Worm (Caenorhabditis elegans): ENCODE measurements around the gene syp-2.

- TF ChIP-seq spr-3 (GFP tag; optimal IDR thresholded peaks at IDR 0.05) (no peak), lin-39 (tag; optimal IDR thresholded peaks at IDR 0.05) (no peak), skn-1 (tag; optimal IDR thresholded peaks at IDR 0.05) (no peak), zip-2 (tag; optimal IDR thresholded peaks at IDR 0.05) (no peak), snpc-4 (tag; optimal IDR thresholded peaks at IDR 0.05) (no peak), egl-27 (tag; optimal IDR thresholded peaks at IDR 0.05) (no peak), ctbp-1 (GFP tag; IDR thresholded peaks at IDR 0.05) (no peak), tra-1 (GFP tag; IDR thresholded peaks at IDR 0.05) (no peak), duxl-1 (tag; optimal IDR thresholded peaks at IDR 0.05; ENCODE audit: poor library complexity) (no peak), unc-62 (GFP tag; optimal IDR thresholded peaks at IDR 0.05 in 1 of 2) (peak in 1 of 2 experiments; percentile 28), unc-62 (tag; optimal IDR thresholded peaks at IDR 0.05) (no peak), ztf-11 (tag; optimal IDR thresholded peaks at IDR 0.05) (no peak), hmg-1.1 (GFP tag; IDR thresholded peaks at IDR 0.05) (no peak)
Observed at ce11 chrV:5559882-5560281, 23.6 kb downstream of the syp-2 start.
